Worm (Caenorhabditis elegans) whole organism, L1 larva: Measurements from ENCODE around the gene C32C4.3.

Source experiments
- dpl-1 ChIP-seq, 3 experiments: fragments of 150-350 bp in 2 of 3; sonication (generic microtip) in 1 of 3; optimal IDR thresholded peaks; 2 replicates each; lab custom pipeline; 2014 to 2017; ENCODE audit warnings: missing biosample characterization in 3 of 3, missing genetic modification characterization in 3 of 3, missing genetic modification reagents in 3 of 3
- efl-1 ChIP-seq, 4 experiments: fragments of 150-350 bp; optimal IDR thresholded peaks in 3 of 4; peaks in 1 of 4; 1 replicate in 1 of 4; 2 replicates in 3 of 4; lab custom pipeline; 2014; ENCODE audit warnings: missing biosample characterization in 2 of 4, missing genetic modification characterization in 2 of 4, missing genetic modification reagents in 2 of 4
- elt-3 ChIP-seq, 6 experiments: fragments of 150-350 bp in 1 of 6; sonication (generic microtip); optimal IDR thresholded peaks; 2 replicates each; lab custom pipeline; 2017 to 2018; ENCODE audit warnings: missing biosample characterization in 6 of 6, missing genetic modification characterization in 6 of 6, inconsistent platforms in 1 of 6
- hpl-2 ChIP-seq: fragments of 150-350 bp; optimal IDR thresholded peaks from 2 replicates; lab custom pipeline; 2014; ENCODE audit warnings: missing biosample characterization, missing genetic modification reagents, missing genetic modification characterization
- nhr-19 ChIP-seq: fragments of 200-800 bp; sonication (Bioruptor generic); conservative IDR thresholded peaks from 2 replicates; pipeline ENCODE4 v1.3.6; 2022; ENCODE audit warnings: missing genetic modification characterization, missing compliant biosample characterization
- nhr-237 ChIP-seq: fragments of 150-350 bp; optimal IDR thresholded peaks from 2 replicates; lab custom pipeline; 2014; ENCODE audit warnings: missing biosample characterization, missing genetic modification characterization
- snpc-4 ChIP-seq: fragments of 150-350 bp; optimal IDR thresholded peaks from 2 replicates; lab custom pipeline; 2014; ENCODE audit warnings: missing biosample characterization, missing genetic modification characterization

DNA sequence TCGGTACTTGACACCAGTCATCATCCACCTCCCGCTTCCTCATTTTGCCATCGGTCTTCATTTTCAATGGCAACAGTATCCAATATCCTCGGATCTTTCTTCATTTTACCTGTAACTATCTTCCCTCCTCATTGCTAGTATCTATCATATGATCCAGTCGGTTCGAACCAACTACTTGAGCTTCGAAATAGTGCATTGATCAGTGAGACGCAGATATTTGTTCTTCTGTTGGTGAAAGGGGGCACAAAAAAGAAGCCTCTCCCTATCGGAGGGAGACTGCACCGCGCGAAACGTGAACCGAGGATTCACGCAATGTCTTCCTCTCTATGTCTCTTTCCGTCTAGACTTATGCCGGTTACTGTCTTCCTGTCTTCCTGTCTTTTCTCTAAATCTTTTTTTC, 44.4 kb upstream of the C32C4.3 start:
- TF ChIP-seq snpc-4 (tag; lab: Kevin White, UChicago) (no peak), nhr-19 (GFP tag; lab: Robert Waterston, UW) (no peak), elt-3 (tag; optimal IDR thresholded peaks at IDR 0.05; lab: Kevin White, UChicago) (no peak), hpl-2 (GFP tag; lab: Kevin White, UChicago) (no peak), dpl-1 (GFP tag; optimal IDR thresholded peaks at IDR 0.05; lab: Kevin White, UChicago) (no peak), efl-1 (optimal IDR thresholded peaks at IDR 0.05; lab: Kevin White, UChicago) (no peak), efl-1 (GFP tag; optimal IDR thresholded peaks at IDR 0.05 in 1 of 2; lab: Kevin White, UChicago) (no peak), nhr-237 (tag; lab: Kevin White, UChicago) (no peak)
